Fruit fly (Drosophila melanogaster): ENCODE data around the gene CG32554.

DNA sequence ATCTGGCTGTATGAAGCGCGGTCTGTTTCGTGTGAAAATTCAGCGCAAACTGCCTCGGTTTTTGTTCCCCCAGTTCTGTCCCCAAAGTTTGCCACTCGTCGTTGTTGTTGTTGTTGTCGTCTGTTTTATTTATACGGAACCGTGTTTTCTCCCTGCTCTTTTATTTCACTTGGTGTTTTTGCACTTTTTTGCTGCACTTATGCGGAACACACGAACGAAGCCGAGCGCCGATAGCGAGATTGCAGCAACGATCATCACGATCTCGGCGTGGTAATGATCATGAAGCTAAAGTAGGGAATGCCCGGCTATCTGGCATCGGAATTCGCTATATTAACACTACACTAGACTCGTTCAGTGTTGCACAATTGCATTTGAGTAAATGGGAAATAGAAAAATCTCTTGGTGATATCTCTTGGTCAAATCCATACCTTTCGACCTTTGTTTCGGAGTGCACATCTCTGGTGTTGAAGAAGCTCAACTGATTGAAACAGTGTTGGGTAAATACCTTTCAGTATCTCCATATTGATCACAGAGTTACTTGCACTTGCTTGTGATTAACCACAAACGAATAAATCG lies 22.6 kb upstream of the CG32554 start:
- no peak for TF ChIP-seq CG8478 (optimal IDR thresholded peaks at IDR 0.05)
- no peak for TF ChIP-seq psq (optimal IDR thresholded peaks at IDR 0.05)
- TF ChIP-seq pan (optimal IDR thresholded peaks at IDR 0.05), result peak; percentile 54

All from whole organism.